Worm (Caenorhabditis elegans): ENCODE data around the gene tut-1.
A peak's percentile ranks its signal among the peaks of the same experiment; 100 is the strongest.

Gene tut-1

ce11 chrIV:125881-126781, 4.6 kb upstream of the tut-1 start, which contains the start of the genes grld-1 and cox-6C (continued):
- TF ChIP-seq dpl-1 (GFP tag; optimal IDR thresholded peaks at IDR 0.05) (peak; percentile 46 to 70 (median 54)), lin-13 (GFP tag; optimal IDR thresholded peaks at IDR 0.05) (peak; percentile 58), nhr-85 (tag) (peak; percentile 70), snu-23 (GFP tag; optimal IDR thresholded peaks at IDR 0.05) (peak; percentile 83), fkh-4 (tag; optimal IDR thresholded peaks at IDR 0.05; ENCODE audit: borderline replicate concordance) (no peak), mep-1 (tag; optimal IDR thresholded peaks at IDR 0.05) (peak; percentile 60), nhr-20 (tag; optimal IDR thresholded peaks at IDR 0.05) (peak; percentile 71), alr-1 (tag; optimal IDR thresholded peaks at IDR 0.05; ENCODE audit: borderline replicate concordance) (no peak), lir-3 (tag; optimal IDR thresholded peaks at IDR 0.05; ENCODE audit: poor library complexity) (no peak), tbx-2 (tag; optimal IDR thresholded peaks at IDR 0.05) (peak; percentile 67), nhr-77 (tag; optimal IDR thresholded peaks at IDR 0.05) (peak; percentile 41), nhr-19 (GFP tag; conservative IDR thresholded peaks at IDR 0.05) (peak; percentile 52), F16B12.6 (tag; optimal IDR thresholded peaks at IDR 0.05) (peak; percentile 86), unc-86 (tag; optimal IDR thresholded peaks at IDR 0.05) (peak; percentile 75), fkh-8 (tag; optimal IDR thresholded peaks at IDR 0.05) (peak; percentile 76), lin-35 (GFP tag; optimal IDR thresholded peaks at IDR 0.05) (peak; percentile 66 to 71), unc-130 (tag; optimal IDR thresholded peaks at IDR 0.05) (peak; percentile 60), nhr-90 (tag; optimal IDR thresholded peaks at IDR 0.05; ENCODE audit: poor library complexity) (peak; percentile 46), lin-14 (GFP tag; optimal IDR thresholded peaks at IDR 0.05) (peak; percentile 75), nhr-47 (tag; optimal IDR thresholded peaks at IDR 0.05) (peak; percentile 79), efl-1 (optimal IDR thresholded peaks at IDR 0.05) (peak; percentile 53 to 59), efl-1 (GFP tag; optimal IDR thresholded peaks at IDR 0.05 in 1 of 2) (peak; percentile 55 to 90), sup-37 (GFP tag; optimal IDR thresholded peaks at IDR 0.05) (no peak), nhr-76 (tag; optimal IDR thresholded peaks at IDR 0.05) (no peak), swsn-7 (tag; optimal IDR thresholded peaks at IDR 0.05) (peak; percentile 73), sox-4 (tag; optimal IDR thresholded peaks at IDR 0.05) (no peak), ztf-11 (tag; optimal IDR thresholded peaks at IDR 0.05) (peak in 1 of 2 experiments; percentile 6), egl-13 (tag; optimal IDR thresholded peaks at IDR 0.05) (peak; percentile 19), pqm-1 (tag; optimal IDR thresholded peaks at IDR 0.05) (no peak)

ce11 chrIV:119792-120191, 1.7 kb downstream of the tut-1 start:
- TF ChIP-seq nhr-76 (tag; optimal IDR thresholded peaks at IDR 0.05) (no peak), F16B12.6 (tag; optimal IDR thresholded peaks at IDR 0.05) (no peak), xbp-1 (tag; optimal IDR thresholded peaks at IDR 0.05) (no peak), ceh-63 (GFP tag; optimal IDR thresholded peaks at IDR 0.05) (no peak)

ce11 chrIV:118786-119185, 2.7 kb downstream of the tut-1 start:
- TF ChIP-seq pag-3 (tag; optimal IDR thresholded peaks at IDR 0.05; ENCODE audit: borderline replicate concordance, insufficient read depth) (no peak), nhr-20 (tag; optimal IDR thresholded peaks at IDR 0.05) (no peak), fos-1 (tag; optimal IDR thresholded peaks at IDR 0.05) (no peak), hpl-2 (GFP tag; optimal IDR thresholded peaks at IDR 0.05) (no peak), fkh-10 (GFP tag; optimal IDR thresholded peaks at IDR 0.05) (no peak), lin-15B (tag; optimal IDR thresholded peaks at IDR 0.05) (no peak), elt-3 (tag; optimal IDR thresholded peaks at IDR 0.05) (no peak), pqm-1 (tag; optimal IDR thresholded peaks at IDR 0.05) (no peak)
